Worm (Caenorhabditis elegans) whole organism, young adult: ENCODE measurements around the gene viro-2.

Source experiments
- ama-1 ChIP-seq, 3 experiments: fragments of 150-350 bp in 1 of 3; sonication (generic microtip) in 2 of 3; optimal IDR thresholded peaks; 2 replicates each; lab custom pipeline; 2014 to 2018; ENCODE audit warnings: missing biosample characterization in 2 of 3, missing genetic modification characterization in 2 of 3, missing genetic modification reagents in 2 of 3
- athp-1 ChIP-seq: sonication (generic microtip); optimal IDR thresholded peaks from 2 replicates; lab custom pipeline; 2017; ENCODE audit warnings: mild to moderate bottlenecking, missing genetic modification characterization, missing compliant biosample characterization
- bed-2 ChIP-seq: fragments of 200-800 bp; sonication (Bioruptor generic); IDR thresholded peaks from 2 replicates; pipeline ENCODE4 v1.3.6; 2022; ENCODE audit warnings: missing genetic modification reagents, missing genetic modification characterization, missing compliant biosample characterization
- ceh-91 ChIP-seq: fragments of 200-800 bp; sonication (Bioruptor generic); IDR thresholded peaks from 2 replicates; pipeline ENCODE4 v1.3.6; 2022; ENCODE audit warnings: missing genetic modification reagents, missing genetic modification characterization, missing compliant biosample characterization
- dpff-1 ChIP-seq: sonication (generic microtip); optimal IDR thresholded peaks from 2 replicates; lab custom pipeline; 2017; ENCODE audit warnings: mild to moderate bottlenecking, missing genetic modification characterization, missing compliant biosample characterization
- gei-17 ChIP-seq: fragments of 200-800 bp; sonication (Bioruptor generic); optimal IDR thresholded peaks from 2 replicates; lab custom pipeline; 2018; ENCODE audit warnings: mild to moderate bottlenecking, missing genetic modification characterization, missing compliant biosample characterization
- rec-8 ChIP-seq, 2 experiments: sonication (generic microtip); optimal IDR thresholded peaks; 2 replicates each; lab custom pipeline; 2016; ENCODE audit warnings: mild to moderate bottlenecking in 2 of 2, missing genetic modification characterization in 2 of 2, missing genetic modification reagents in 2 of 2, missing genotype in 2 of 2, missing biosample characterization in 1 of 2, missing compliant biosample characterization in 1 of 2, moderate library complexity in 1 of 2
- unc-62 ChIP-seq: fragments of 150-350 bp; optimal IDR thresholded peaks from 2 replicates; lab custom pipeline; 2014; ENCODE audit warnings: missing biosample characterization, missing genetic modification reagents, missing genetic modification characterization

DNA sequence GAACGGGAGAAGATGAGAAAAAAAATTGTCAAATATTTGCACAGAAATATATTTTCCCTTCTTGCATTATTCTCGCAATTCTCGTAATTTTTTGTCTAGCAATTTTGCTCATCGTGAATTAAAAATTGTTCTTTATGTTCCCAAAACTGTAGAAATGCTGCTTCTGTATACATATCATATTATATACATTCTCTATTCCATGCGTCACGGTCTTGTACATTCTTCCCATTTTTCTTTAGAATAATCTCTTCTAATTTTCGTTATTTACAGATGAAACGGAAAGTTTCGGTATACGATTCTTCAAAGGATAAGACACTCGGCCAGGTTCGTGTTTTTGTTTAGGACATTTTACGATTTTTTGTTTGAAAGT, 38.9 kb downstream of the viro-2 start, which contains the start of gene acs-4:
- TF ChIP-seq ama-1 (optimal IDR thresholded peaks at IDR 0.05; lab: Kevin White, UChicago) (no peak), ama-1 (GFP tag; optimal IDR thresholded peaks at IDR 0.05; lab: Kevin White, UChicago) (no peak), rec-8 (tag; optimal IDR thresholded peaks at IDR 0.05; lab: Kevin White, UChicago) (no peak), ceh-91 (GFP tag; lab: Robert Waterston, UW) (no peak), dpff-1 (tag; lab: Kevin White, UChicago) (no peak), unc-62 (GFP tag; lab: Kevin White, UChicago) (no peak), athp-1 (tag; lab: Kevin White, UChicago) (no peak), bed-2 (no peak), gei-17 (GFP tag; lab: Kevin White, UChicago) (no peak)
